Worm (Caenorhabditis elegans): Measurements from ENCODE around the gene fars-2.
"Not testable (repeated sequence)": the region's sequence is repeated elsewhere in the genome, so short reads cannot be mapped to it uniquely, and the experiment has no call there.

DNA sequence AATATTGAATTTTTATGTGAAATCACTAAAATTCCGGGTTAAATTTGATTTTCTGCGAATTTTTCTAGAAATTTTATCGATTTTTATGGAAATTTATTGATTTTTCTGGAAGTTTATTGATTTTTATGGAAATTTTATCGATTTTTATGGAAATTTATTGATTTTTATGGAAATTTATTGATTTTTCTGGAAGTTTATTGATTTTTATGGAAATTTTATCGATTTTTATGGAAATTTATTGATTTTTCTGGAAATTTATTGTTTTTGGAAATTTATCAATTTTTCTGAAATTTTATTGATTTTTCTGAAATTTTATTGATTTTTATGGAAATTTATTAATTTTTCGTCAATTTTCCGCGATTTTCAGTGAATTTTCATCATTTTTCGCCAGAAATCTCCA lies 2.2 kb upstream of the fars-2 start:
- TF ChIP-seq aly-2 (tag; optimal IDR thresholded peaks at IDR 0.05); nhr-11 (tag; optimal IDR thresholded peaks at IDR 0.05); ama-1 (optimal IDR thresholded peaks at IDR 0.05); ztf-11 (tag; optimal IDR thresholded peaks at IDR 0.05); nhr-67 (tag; optimal IDR thresholded peaks at IDR 0.05); unc-62 (GFP tag; optimal IDR thresholded peaks at IDR 0.05); nhr-237 (tag; optimal IDR thresholded peaks at IDR 0.05); zag-1 (tag; optimal IDR thresholded peaks at IDR 0.05); lsy-12 (tag; optimal IDR thresholded peaks at IDR 0.05): not testable (repeated sequence)
